Worm (Caenorhabditis elegans) whole organism, L4 larva: ENCODE data around the gene ZK488.6.

ENCODE experiments used
- Y105C5A.15 ChIP-seq: fragments of 200-800 bp; sonication (Bioruptor generic); IDR thresholded peaks from 2 replicates; pipeline ENCODE4 v1.3.6; 2022; ENCODE audit warnings: missing genetic modification characterization, missing compliant biosample characterization
- ZK546.5 ChIP-seq, 2 experiments: sonication (generic microtip); optimal IDR thresholded peaks; 2 replicates each; lab custom pipeline; 2017; ENCODE audit warnings: missing biosample characterization in 2 of 2, missing genetic modification characterization in 2 of 2
- dmd-9 ChIP-seq: fragments of 200-800 bp; sonication (Bioruptor generic); IDR thresholded peaks from 2 replicates; pipeline ENCODE4 v1.3.6; 2022; ENCODE audit warnings: missing genetic modification reagents, missing genetic modification characterization, missing compliant biosample characterization
- duxl-1 ChIP-seq: sonication (generic microtip); optimal IDR thresholded peaks from 2 replicates; lab custom pipeline; 2016; ENCODE audit warnings: mild to moderate bottlenecking, missing genetic modification characterization, moderate library complexity, missing compliant biosample characterization; ENCODE audit not compliant: poor library complexity
- dve-1 ChIP-seq: sonication (generic microtip); optimal IDR thresholded peaks from 2 replicates; lab custom pipeline; 2017; ENCODE audit warnings: antibody characterized with exemption, mild to moderate bottlenecking, missing genetic modification characterization, missing compliant biosample characterization; ENCODE audit not compliant: insufficient read depth
- gei-8 ChIP-seq: fragments of 200-800 bp; sonication (Bioruptor generic); optimal IDR thresholded peaks from 2 replicates; lab custom pipeline; 2018; ENCODE audit warnings: mild to moderate bottlenecking, missing genetic modification characterization, missing compliant biosample characterization
- hlh-30 ChIP-seq: sonication (generic microtip); optimal IDR thresholded peaks from 2 replicates; lab custom pipeline; 2017; ENCODE audit warnings: antibody characterized with exemption, mild to moderate bottlenecking, missing genetic modification characterization, missing compliant biosample characterization; ENCODE audit not compliant: insufficient read depth
- mdt-29 ChIP-seq: fragments of 200-800 bp; sonication (Bioruptor generic); IDR thresholded peaks from 2 replicates; pipeline ENCODE4 v1.3.6; 2022; ENCODE audit warnings: missing genetic modification reagents, missing genetic modification characterization, missing compliant biosample characterization
- nhr-10 ChIP-seq: fragments of 150-350 bp; optimal IDR thresholded peaks from 2 replicates; lab custom pipeline; 2014; ENCODE audit warnings: missing biosample characterization, missing genetic modification characterization
- nhr-102 ChIP-seq: sonication (generic microtip); optimal IDR thresholded peaks from 2 replicates; lab custom pipeline; 2016; ENCODE audit warnings: mild to moderate bottlenecking, missing genetic modification characterization, moderate library complexity, missing compliant biosample characterization
- nhr-11 ChIP-seq: fragments of 150-350 bp; optimal IDR thresholded peaks from 2 replicates; lab custom pipeline; 2014; ENCODE audit warnings: missing biosample characterization, missing genetic modification characterization
- unc-130 ChIP-seq: sonication (generic microtip); optimal IDR thresholded peaks from 2 replicates; lab custom pipeline; 2016; ENCODE audit warnings: missing genetic modification reagents, missing genetic modification characterization, missing compliant biosample characterization
- vab-7 ChIP-seq: fragments of 200-800 bp; sonication (Bioruptor generic); IDR thresholded peaks from 2 replicates; pipeline ENCODE4 v1.3.6; 2022; ENCODE audit warnings: missing genetic modification reagents, missing genetic modification characterization, missing compliant biosample characterization
- zfp-2 ChIP-seq: sonication (generic microtip); optimal IDR thresholded peaks from 2 replicates; lab custom pipeline; 2016; ENCODE audit warnings: mild to moderate bottlenecking, missing genetic modification characterization, missing compliant biosample characterization

ce11 chrV:568105-568504 is 22.2 kb upstream of the ZK488.6 start, which contains the start of gene sri-72:
- TF ChIP-seq duxl-1 (tag; lab: Kevin White, UChicago), result no peak
- no peak for TF ChIP-seq Y105C5A.15 (GFP tag; lab: Robert Waterston, UW)
- no peak for TF ChIP-seq dve-1 (tag; lab: Kevin White, UChicago)
- no peak for TF ChIP-seq mdt-29
- TF ChIP-seq nhr-11 (tag; lab: Kevin White, UChicago), result no peak
- TF ChIP-seq nhr-10, result no peak
- TF ChIP-seq hlh-30 (tag; lab: Kevin White, UChicago), result no peak
- TF ChIP-seq unc-130, result no peak
- no peak for TF ChIP-seq nhr-102 (tag; lab: Kevin White, UChicago)
- TF ChIP-seq dmd-9, result no peak
- TF ChIP-seq zfp-2 (tag; lab: Kevin White, UChicago), result no peak
- no peak for TF ChIP-seq vab-7
- no peak for TF ChIP-seq gei-8 (GFP tag; lab: Kevin White, UChicago)
- TF ChIP-seq ZK546.5 (tag; optimal IDR thresholded peaks at IDR 0.05; lab: Kevin White, UChicago), result no peak
